Worm (Caenorhabditis elegans) whole organism, L4 larva: ENCODE data around the gene F09G8.7.

Experiments
- F44E2.7 ChIP-seq: fragments of 200-800 bp; sonication (Bioruptor generic); IDR thresholded peaks from 2 replicates; pipeline ENCODE4 v2.1.2; 2022; ENCODE audit warnings: missing genetic modification characterization, missing compliant biosample characterization
- F49E8.2 ChIP-seq: sonication (generic microtip); optimal IDR thresholded peaks from 2 replicates; lab custom pipeline; 2016; ENCODE audit warnings: missing compliant biosample characterization, mild to moderate bottlenecking, missing genetic modification characterization, borderline replicate concordance
- R02D3.7 ChIP-seq: fragments of 150-350 bp; sonication (generic microtip); optimal IDR thresholded peaks from 3 replicates; lab custom pipeline; 2014; ENCODE audit warnings: missing biosample characterization, missing genetic modification characterization
- T26A8.4 ChIP-seq: fragments of 200-800 bp; sonication (Bioruptor generic); IDR thresholded peaks from 2 replicates; pipeline ENCODE4 v1.3.6; 2022; ENCODE audit warnings: missing genetic modification characterization, missing compliant biosample characterization
- Y5F2A.4 ChIP-seq: fragments of 200-800 bp; sonication (Bioruptor generic); optimal IDR thresholded peaks from 2 replicates; lab custom pipeline; 2018; ENCODE audit warnings: mild to moderate bottlenecking, missing genetic modification characterization, missing compliant biosample characterization
- Y75B8A.6 ChIP-seq: fragments of 200-800 bp; sonication (Bioruptor generic); IDR thresholded peaks from 2 replicates; pipeline ENCODE4 v1.3.6; 2022; ENCODE audit warnings: missing genetic modification reagents, missing genetic modification characterization, missing compliant biosample characterization
- ZK337.2 ChIP-seq: fragments of 200-800 bp; sonication (Bioruptor generic); IDR thresholded peaks from 2 replicates; pipeline ENCODE4 v1.3.6; 2022; ENCODE audit warnings: missing genetic modification reagents, missing genetic modification characterization, missing compliant biosample characterization
- aly-2 ChIP-seq: sonication (generic microtip); optimal IDR thresholded peaks from 2 replicates; lab custom pipeline; 2018; ENCODE audit warnings: missing biosample characterization, missing genetic modification characterization
- arid-1 ChIP-seq: fragments of 200-800 bp; sonication (Bioruptor generic); conservative IDR thresholded peaks from 2 replicates; pipeline ENCODE4 v1.3.6; 2022; ENCODE audit warnings: missing genetic modification reagents, missing genetic modification characterization, missing compliant biosample characterization
- attf-4 ChIP-seq: sonication (generic microtip); optimal IDR thresholded peaks from 3 replicates; lab custom pipeline; 2017; ENCODE audit warnings: missing biosample characterization, missing genetic modification characterization
- ceh-20 ChIP-seq: fragments of 200-800 bp; sonication (Bioruptor generic); IDR thresholded peaks from 2 replicates; pipeline ENCODE4 v1.3.6; 2022; ENCODE audit warnings: missing genetic modification reagents, missing genetic modification characterization, missing compliant biosample characterization
- ceh-28 ChIP-seq: fragments of 150-350 bp; optimal IDR thresholded peaks from 2 replicates; lab custom pipeline; 2014; ENCODE audit warnings: missing biosample characterization, missing genetic modification reagents, missing genetic modification characterization
- ceh-32 ChIP-seq: sonication (generic microtip); optimal IDR thresholded peaks from 2 replicates; lab custom pipeline; 2016; ENCODE audit warnings: mild to moderate bottlenecking, missing genetic modification characterization, missing compliant biosample characterization; ENCODE audit not compliant: poor library complexity
- ceh-44 ChIP-seq: fragments of 200-800 bp; sonication (Bioruptor generic); IDR thresholded peaks from 2 replicates; pipeline ENCODE4 v1.3.6; 2022; ENCODE audit warnings: missing genetic modification reagents, missing genetic modification characterization, missing compliant biosample characterization
- ceh-62 ChIP-seq: sonication (generic microtip); optimal IDR thresholded peaks from 2 replicates; lab custom pipeline; 2017; ENCODE audit warnings: missing biosample characterization, missing genetic modification characterization
- ces-1 ChIP-seq: fragments of 150-350 bp; sonication (generic microtip); optimal IDR thresholded peaks from 4 replicates; lab custom pipeline; 2014; ENCODE audit warnings: missing biosample characterization, missing genetic modification reagents, missing genetic modification characterization
- cey-2 ChIP-seq: sonication (generic microtip); optimal IDR thresholded peaks from 3 replicates; lab custom pipeline; 2017; ENCODE audit warnings: missing genetic modification characterization, mild to moderate bottlenecking, missing compliant biosample characterization, antibody characterized with exemption, borderline replicate concordance; ENCODE audit not compliant: insufficient read depth
- ctbp-1 ChIP-seq: fragments of 200-800 bp; sonication (Bioruptor generic); IDR thresholded peaks from 2 replicates; pipeline ENCODE4 v1.3.6; 2022; ENCODE audit warnings: missing genetic modification reagents, missing genetic modification characterization, missing compliant biosample characterization
- daf-8 ChIP-seq: fragments of 200-800 bp; sonication (Bioruptor generic); IDR thresholded peaks from 2 replicates; pipeline ENCODE4 v1.3.6; 2022; ENCODE audit warnings: missing genetic modification characterization, missing compliant biosample characterization
- dmd-8 ChIP-seq: fragments of 200-800 bp; sonication (Bioruptor generic); IDR thresholded peaks from 2 replicates; pipeline ENCODE4 v1.3.6; 2022; ENCODE audit warnings: missing genetic modification characterization, missing compliant biosample characterization
- dmd-9 ChIP-seq: fragments of 200-800 bp; sonication (Bioruptor generic); IDR thresholded peaks from 2 replicates; pipeline ENCODE4 v1.3.6; 2022; ENCODE audit warnings: missing genetic modification reagents, missing genetic modification characterization, missing compliant biosample characterization
- dpl-1 ChIP-seq: fragments of 150-350 bp; optimal IDR thresholded peaks from 2 replicates; lab custom pipeline; 2014; ENCODE audit warnings: missing biosample characterization, missing genetic modification reagents, missing genetic modification characterization
- egl-27 ChIP-seq: sonication (generic microtip); optimal IDR thresholded peaks from 3 replicates; lab custom pipeline; 2017; ENCODE audit warnings: missing biosample characterization, missing genetic modification reagents, missing genetic modification characterization
- fos-1 ChIP-seq: fragments of 150-350 bp; optimal IDR thresholded peaks from 2 replicates; lab custom pipeline; 2014; ENCODE audit warnings: missing biosample characterization, missing genetic modification characterization
- hlh-11 ChIP-seq: fragments of 200-800 bp; sonication (Bioruptor generic); optimal IDR thresholded peaks from 2 replicates; lab custom pipeline; 2018; ENCODE audit warnings: mild to moderate bottlenecking, missing genetic modification characterization, missing compliant biosample characterization
- hmg-1.1 ChIP-seq: fragments of 200-800 bp; sonication (Bioruptor generic); IDR thresholded peaks from 2 replicates; pipeline ENCODE4 v1.3.6; 2022; ENCODE audit warnings: missing genetic modification reagents, missing genetic modification characterization, missing compliant biosample characterization
- lim-7 ChIP-seq: fragments of 200-800 bp; sonication (Bioruptor generic); IDR thresholded peaks from 2 replicates; pipeline ENCODE4 v1.3.6; 2022; ENCODE audit warnings: missing genetic modification characterization, missing compliant biosample characterization
- lin-1 ChIP-seq: fragments of 200-800 bp; sonication (Bioruptor generic); IDR thresholded peaks from 2 replicates; pipeline ENCODE4 v1.3.6; 2022; ENCODE audit warnings: missing genetic modification reagents, missing genetic modification characterization, missing compliant biosample characterization
- lin-13 ChIP-seq: fragments of 150-350 bp; optimal IDR thresholded peaks from 2 replicates; lab custom pipeline; 2014; ENCODE audit warnings: missing biosample characterization, missing genetic modification reagents, missing genetic modification characterization
- lir-3 ChIP-seq: sonication (generic microtip); optimal IDR thresholded peaks from 2 replicates; lab custom pipeline; 2016; ENCODE audit warnings: mild to moderate bottlenecking, missing genetic modification characterization, missing compliant biosample characterization
- madf-5 ChIP-seq, 2 experiments: fragments of 200-800 bp; sonication (Bioruptor generic); IDR thresholded peaks; 2 replicates each; pipeline ENCODE4 v1.3.6; 2022; ENCODE audit warnings: missing compliant biosample characterization in 2 of 2, missing genetic modification characterization in 2 of 2
- madf-9 ChIP-seq: fragments of 200-800 bp; sonication (Bioruptor generic); conservative IDR thresholded peaks from 2 replicates; pipeline ENCODE4 v1.3.6; 2022; ENCODE audit warnings: missing genetic modification reagents, missing genetic modification characterization, missing compliant biosample characterization
- mep-1 ChIP-seq: fragments of 150-350 bp; sonication (generic microtip); optimal IDR thresholded peaks from 3 replicates; lab custom pipeline; 2014; ENCODE audit warnings: missing biosample characterization, missing genetic modification characterization
- mxl-2 ChIP-seq: fragments of 200-800 bp; sonication (Bioruptor generic); conservative IDR thresholded peaks from 2 replicates; pipeline ENCODE4 v1.3.6; 2022; ENCODE audit warnings: missing genetic modification reagents, missing genetic modification characterization, missing compliant biosample characterization
- nhr-10 ChIP-seq: fragments of 150-350 bp; optimal IDR thresholded peaks from 2 replicates; lab custom pipeline; 2014; ENCODE audit warnings: missing biosample characterization, missing genetic modification characterization
- nhr-111 ChIP-seq: fragments of 200-800 bp; sonication (Bioruptor generic); optimal IDR thresholded peaks from 2 replicates; lab custom pipeline; 2018; ENCODE audit warnings: mild to moderate bottlenecking, missing genetic modification characterization, missing compliant biosample characterization
- nhr-25 ChIP-seq: sonication (generic microtip); optimal IDR thresholded peaks from 2 replicates; lab custom pipeline; 2017; ENCODE audit warnings: missing genetic modification characterization, mild to moderate bottlenecking, missing compliant biosample characterization, antibody characterized with exemption, moderate library complexity, borderline replicate concordance; ENCODE audit not compliant: insufficient read depth
- nhr-41 ChIP-seq: fragments of 200-800 bp; sonication (Bioruptor generic); IDR thresholded peaks from 2 replicates; pipeline ENCODE4 v1.3.6; 2022; ENCODE audit warnings: missing genetic modification reagents, missing genetic modification characterization, missing compliant biosample characterization
- nhr-6 ChIP-seq: fragments of 150-350 bp; optimal IDR thresholded peaks from 2 replicates; lab custom pipeline; 2014; ENCODE audit warnings: missing biosample characterization, missing genetic modification characterization
- nhr-76 ChIP-seq: fragments of 150-350 bp; optimal IDR thresholded peaks from 2 replicates; lab custom pipeline; 2014; ENCODE audit warnings: missing biosample characterization, missing genetic modification characterization
- rbr-2 ChIP-seq: sonication (generic microtip); optimal IDR thresholded peaks from 2 replicates; lab custom pipeline; 2016; ENCODE audit warnings: missing genotype, missing genetic modification characterization, missing compliant biosample characterization
- saeg-2 ChIP-seq: fragments of 200-800 bp; sonication (Bioruptor generic); IDR thresholded peaks from 2 replicates; pipeline ENCODE4 v1.3.6; 2022; ENCODE audit warnings: missing genetic modification reagents, missing genetic modification characterization, missing compliant biosample characterization
- sdz-12 ChIP-seq: fragments of 200-800 bp; sonication (Bioruptor generic); optimal IDR thresholded peaks from 2 replicates; lab custom pipeline; 2018; ENCODE audit warnings: mild to moderate bottlenecking, missing genetic modification characterization, missing compliant biosample characterization
- set-16 ChIP-seq: fragments of 200-800 bp; sonication (Bioruptor generic); IDR thresholded peaks from 2 replicates; pipeline ENCODE4 v1.3.6; 2022; ENCODE audit warnings: missing genetic modification reagents, missing genetic modification characterization, missing compliant biosample characterization
- skn-1 ChIP-seq: fragments of 150-350 bp; optimal IDR thresholded peaks from 2 replicates; lab custom pipeline; 2014; ENCODE audit warnings: missing biosample characterization, missing genetic modification characterization
- snpc-1.2 ChIP-seq: fragments of 200-800 bp; sonication (Bioruptor generic); IDR thresholded peaks from 2 replicates; pipeline ENCODE4 v1.3.6; 2022; ENCODE audit warnings: missing genetic modification reagents, missing genetic modification characterization, missing compliant biosample characterization
- snpc-4 ChIP-seq: fragments of 150-350 bp; optimal IDR thresholded peaks from 2 replicates; lab custom pipeline; 2014; ENCODE audit warnings: missing biosample characterization, missing genetic modification characterization
- unc-130 ChIP-seq: sonication (generic microtip); optimal IDR thresholded peaks from 2 replicates; lab custom pipeline; 2016; ENCODE audit warnings: missing genetic modification reagents, missing genetic modification characterization, missing compliant biosample characterization
- vab-7 ChIP-seq: fragments of 200-800 bp; sonication (Bioruptor generic); IDR thresholded peaks from 2 replicates; pipeline ENCODE4 v1.3.6; 2022; ENCODE audit warnings: missing genetic modification reagents, missing genetic modification characterization, missing compliant biosample characterization
- zfp-3 ChIP-seq: fragments of 200-800 bp; sonication (Bioruptor generic); conservative IDR thresholded peaks from 2 replicates; pipeline ENCODE4 v1.3.6; 2022; ENCODE audit warnings: missing genetic modification reagents, missing genetic modification characterization, missing compliant biosample characterization
- zip-2 ChIP-seq: fragments of 150-350 bp; optimal IDR thresholded peaks from 2 replicates; lab custom pipeline; 2014; ENCODE audit warnings: missing biosample characterization, missing genetic modification characterization

F09G8.7 gene

DNA sequence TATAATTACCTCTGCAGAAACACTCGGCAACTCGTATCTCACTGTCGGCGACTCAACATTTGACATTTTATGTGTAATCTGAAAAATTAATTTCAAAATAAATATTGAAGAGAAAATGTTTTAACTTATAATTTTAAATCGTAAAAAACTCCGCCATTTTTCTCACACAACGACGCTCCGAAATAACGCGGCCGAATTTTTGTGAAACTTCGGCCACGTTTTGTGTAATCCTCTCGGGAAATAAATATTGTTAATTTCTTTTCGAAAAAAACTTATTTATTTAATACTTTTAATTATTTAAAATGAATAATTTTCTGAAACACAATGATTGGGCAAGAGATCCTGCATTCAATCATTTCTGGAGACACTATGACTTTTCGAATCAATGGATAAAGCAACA lies 39.2 kb upstream of the F09G8.7 start, which contains the start of the genes F10E9.7 and F10E9.5 (continued):
- TF ChIP-seq aly-2: no peak
- TF ChIP-seq cey-2: no peak
- no peak for TF ChIP-seq daf-8
- TF ChIP-seq Y75B8A.6 (GFP tag; lab: Robert Waterston, UW): no peak
- no peak for TF ChIP-seq ctbp-1
- peak; percentile 97 for TF ChIP-seq ZK337.2 (GFP tag; lab: Robert Waterston, UW)
- TF ChIP-seq skn-1 (tag; lab: Kevin White, UChicago): no peak
- peak; percentile 71; the same call in 1 of the 2 replicates for TF ChIP-seq lin-1 (GFP tag; lab: Robert Waterston, UW)
- 0 out of 2 replicates have a peak, but pooled peaks have one; percentile 28 for TF ChIP-seq ceh-20 (GFP tag; lab: Robert Waterston, UW)
- no peak; the same call in 1 of the 2 replicates for TF ChIP-seq T26A8.4 (GFP tag; lab: Robert Waterston, UW)
- peak; percentile 96 for TF ChIP-seq dmd-9
- TF ChIP-seq dmd-8: no peak
- no peak for TF ChIP-seq ceh-32
- TF ChIP-seq R02D3.7 (tag; lab: Kevin White, UChicago): no peak
- TF ChIP-seq egl-27: no peak
- 0 out of 2 replicates have a peak, but pooled peaks have one; percentile 56 for TF ChIP-seq vab-7 (GFP tag; lab: Robert Waterston, UW)
- TF ChIP-seq set-16 (GFP tag; lab: Robert Waterston, UW): no peak
- peak; percentile 96 for TF ChIP-seq dpl-1 (GFP tag; lab: Kevin White, UChicago)
- no peak for TF ChIP-seq nhr-111 (GFP tag; lab: Kevin White, UChicago)
- TF ChIP-seq nhr-10 (tag; lab: Kevin White, UChicago): no peak
- no peak for TF ChIP-seq mxl-2 (GFP tag; lab: Robert Waterston, UW)
- peak; percentile 86 for TF ChIP-seq ceh-44
- peak; percentile 16 for TF ChIP-seq F49E8.2 (tag; lab: Kevin White, UChicago)
- TF ChIP-seq attf-4: no peak
- TF ChIP-seq mep-1 (tag; lab: Kevin White, UChicago): peak; percentile 87
- TF ChIP-seq ceh-62 (tag; lab: Kevin White, UChicago): no peak
- peak; percentile 61; the same call in 1 of the 2 replicates for TF ChIP-seq madf-9
- TF ChIP-seq saeg-2 (GFP tag; lab: Robert Waterston, UW): no peak
- peak; percentile 76 for TF ChIP-seq rbr-2
- TF ChIP-seq sdz-12 (GFP tag; lab: Kevin White, UChicago): peak; percentile 68
- TF ChIP-seq arid-1: peak; percentile 60; the same call in 1 of the 2 replicates
- no peak for TF ChIP-seq zip-2 (tag; lab: Kevin White, UChicago)
- TF ChIP-seq unc-130 (GFP tag; lab: Kevin White, UChicago): peak; percentile 96
- TF ChIP-seq nhr-76 (tag; lab: Kevin White, UChicago): no peak
- no peak for TF ChIP-seq fos-1
- TF ChIP-seq Y5F2A.4 (GFP tag; lab: Kevin White, UChicago): no peak
- TF ChIP-seq nhr-6 (tag; lab: Kevin White, UChicago): peak; percentile 45
- no peak for TF ChIP-seq nhr-41 (GFP tag; lab: Robert Waterston, UW)
- peak in 1 of 2 experiments; percentile 61; a peak in 1 of 4 replicates for TF ChIP-seq madf-5 (GFP tag; IDR thresholded peaks at IDR 0.05; lab: Robert Waterston, UW)
- peak; percentile 27 for TF ChIP-seq lin-13
- no peak for TF ChIP-seq hlh-11 (tag; lab: Kevin White, UChicago)
- TF ChIP-seq lir-3 (tag; lab: Kevin White, UChicago): no peak
- TF ChIP-seq lim-7: no peak
- TF ChIP-seq F44E2.7 (GFP tag; lab: Robert Waterston, UW): no peak
- no peak for TF ChIP-seq snpc-1.2 (GFP tag; lab: Robert Waterston, UW)
- TF ChIP-seq ceh-28 (tag; lab: Kevin White, UChicago): no peak
- TF ChIP-seq hmg-1.1 (GFP tag; lab: Robert Waterston, UW): peak; percentile 54; the same call in 1 of the 2 replicates
- no peak for TF ChIP-seq nhr-25 (tag; lab: Kevin White, UChicago)
- TF ChIP-seq ces-1 (GFP tag; lab: Kevin White, UChicago): no peak
- TF ChIP-seq zfp-3 (GFP tag; lab: Robert Waterston, UW): peak; percentile 60; the same call in 1 of the 2 replicates
- no peak for TF ChIP-seq snpc-4 (tag; lab: Kevin White, UChicago)
